Worm (Caenorhabditis elegans) whole organism, L2 larva: ENCODE results near the gene cyp-32B1.

Experiments
- alr-1 ChIP-seq: fragments of 150-350 bp; optimal IDR thresholded peaks from 2 replicates; lab custom pipeline; 2014; ENCODE audit warnings: missing biosample characterization, missing genetic modification characterization
- egl-27 ChIP-seq: sonication (generic microtip); optimal IDR thresholded peaks from 3 replicates; lab custom pipeline; 2017; ENCODE audit warnings: missing biosample characterization, missing genetic modification reagents, missing genetic modification characterization
- sem-4 ChIP-seq: fragments of 150-350 bp; optimal IDR thresholded peaks from 2 replicates; lab custom pipeline; 2014; ENCODE audit warnings: missing biosample characterization, missing genetic modification reagents, missing genetic modification characterization
- unc-39 ChIP-seq: fragments of 150-350 bp; optimal IDR thresholded peaks from 2 replicates; lab custom pipeline; 2014; ENCODE audit warnings: missing biosample characterization, missing genetic modification characterization
- unc-62 ChIP-seq: fragments of 150-350 bp; optimal IDR thresholded peaks from 2 replicates; lab custom pipeline; 2014; ENCODE audit warnings: missing biosample characterization, missing genetic modification reagents, missing genetic modification characterization
- ztf-11 ChIP-seq: sonication (generic microtip); optimal IDR thresholded peaks from 2 replicates; lab custom pipeline; 2017; ENCODE audit warnings: missing biosample characterization, missing genetic modification characterization

DNA sequence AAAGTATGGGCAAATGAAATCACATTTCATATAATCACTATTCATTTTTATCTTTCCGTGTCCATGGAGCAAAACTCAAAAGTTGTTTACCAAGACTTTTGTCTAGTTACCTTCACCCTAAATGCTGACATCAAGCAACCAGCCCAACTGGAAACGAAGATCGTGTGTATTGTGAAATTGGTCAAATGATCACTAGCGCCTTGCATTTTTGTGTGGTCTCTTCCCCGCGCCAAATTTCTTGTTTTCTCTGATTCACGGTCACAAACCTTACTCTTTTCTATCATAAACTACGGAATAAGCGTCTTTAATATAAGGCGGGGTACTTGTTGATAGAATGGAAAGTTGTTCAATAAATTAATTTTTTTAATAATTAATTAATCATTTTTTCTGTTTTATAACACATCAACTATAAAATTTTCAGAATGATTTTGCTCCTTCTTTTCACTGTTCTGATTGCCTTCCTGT lies 48.9 kb upstream of the cyp-32B1 start, which contains the start of gene cyp-33C7:
- TF ChIP-seq alr-1 (tag; lab: Kevin White, UChicago) (no peak), ztf-11 (tag; lab: Kevin White, UChicago) (no peak), unc-62 (GFP tag; lab: Kevin White, UChicago) (no peak), sem-4 (tag; lab: Kevin White, UChicago) (no peak), unc-39 (tag; lab: Kevin White, UChicago) (no peak), egl-27 (tag; lab: Kevin White, UChicago) (no peak)
